Worm (Caenorhabditis elegans) whole organism, L4/young adult: ENCODE measurements around the gene F38E1.10.

Experiments used
- W03F9.2 ChIP-seq: fragments of 150-350 bp; optimal IDR thresholded peaks from 2 replicates; lab custom pipeline; 2014; ENCODE audit warnings: missing biosample characterization, missing genetic modification characterization
- dao-5 ChIP-seq: sonication (generic microtip); optimal IDR thresholded peaks from 2 replicates; lab custom pipeline; 2016; ENCODE audit warnings: missing genotype, missing genetic modification characterization, moderate library complexity, missing compliant biosample characterization
- him-1 ChIP-seq: sonication (generic microtip); optimal IDR thresholded peaks from 2 replicates; lab custom pipeline; 2016; ENCODE audit warnings: missing genotype, missing genetic modification reagents, missing genetic modification characterization, missing compliant biosample characterization

- TF ChIP-seq him-1 (no peak), dao-5 (tag; lab: Kevin White, UChicago) (no peak), W03F9.2 (tag; lab: Kevin White, UChicago) (no peak)
Observed at ce11 chrV:8351371-8351770, 23.9 kb downstream of the F38E1.10 start, which contains the start of gene srsx-22.
